Worm (Caenorhabditis elegans) whole organism, L1 larva: Measurements from ENCODE around the gene M106.3.
A peak's percentile ranks its signal among the peaks of the same experiment; 100 is the strongest.

Experiments used
- ces-1 ChIP-seq: fragments of 150-350 bp; optimal IDR thresholded peaks from 2 replicates; lab custom pipeline; 2014; ENCODE audit warnings: missing biosample characterization, missing genetic modification reagents, missing genetic modification characterization
- efl-1 ChIP-seq, 4 experiments: fragments of 150-350 bp; optimal IDR thresholded peaks in 3 of 4; peaks in 1 of 4; 1 replicate in 1 of 4; 2 replicates in 3 of 4; lab custom pipeline; 2014; ENCODE audit warnings: missing biosample characterization in 2 of 4, missing genetic modification characterization in 2 of 4, missing genetic modification reagents in 2 of 4
- hpl-2 ChIP-seq: fragments of 150-350 bp; optimal IDR thresholded peaks from 2 replicates; lab custom pipeline; 2014; ENCODE audit warnings: missing biosample characterization, missing genetic modification reagents, missing genetic modification characterization
- lin-13 ChIP-seq: fragments of 150-350 bp; optimal IDR thresholded peaks from 2 replicates; lab custom pipeline; 2014; ENCODE audit warnings: missing biosample characterization, missing genetic modification reagents, missing genetic modification characterization
- lin-39 ChIP-seq: fragments of 150-350 bp; optimal IDR thresholded peaks from 2 replicates; lab custom pipeline; 2014; ENCODE audit warnings: missing biosample characterization, missing genetic modification reagents, missing genetic modification characterization
- mdl-1 ChIP-seq, 2 experiments: fragments of 150-350 bp; optimal IDR thresholded peaks; 2 replicates each; lab custom pipeline; 2014 to 2017; ENCODE audit warnings: missing biosample characterization in 2 of 2, missing genetic modification characterization in 2 of 2, inconsistent platforms in 1 of 2
- nhr-28 ChIP-seq: fragments of 150-350 bp; optimal IDR thresholded peaks from 2 replicates; lab custom pipeline; 2014; ENCODE audit warnings: missing biosample characterization, missing genetic modification characterization
- nhr-76 ChIP-seq: sonication (generic microtip); optimal IDR thresholded peaks from 2 replicates; lab custom pipeline; 2017; ENCODE audit warnings: missing biosample characterization, missing genetic modification characterization
- skn-1 ChIP-seq: fragments of 150-350 bp; optimal IDR thresholded peaks from 2 replicates; lab custom pipeline; 2014; ENCODE audit warnings: missing biosample characterization, missing genetic modification characterization
- snpc-4 ChIP-seq: fragments of 150-350 bp; optimal IDR thresholded peaks from 2 replicates; lab custom pipeline; 2014; ENCODE audit warnings: missing biosample characterization, missing genetic modification characterization
- sptf-1 ChIP-seq: fragments of 150-350 bp; optimal IDR thresholded peaks from 2 replicates; lab custom pipeline; 2014; ENCODE audit warnings: missing biosample characterization, missing genetic modification characterization
- tlp-1 ChIP-seq: fragments of 150-350 bp; optimal IDR thresholded peaks from 2 replicates; lab custom pipeline; 2014; ENCODE audit warnings: missing biosample characterization, missing genetic modification characterization
- unc-62 ChIP-seq: fragments of 150-350 bp; optimal IDR thresholded peaks from 2 replicates; lab custom pipeline; 2014; ENCODE audit warnings: missing biosample characterization, missing genetic modification reagents, missing genetic modification characterization
- zag-1 ChIP-seq: fragments of 150-350 bp; optimal IDR thresholded peaks from 2 replicates; lab custom pipeline; 2014; ENCODE audit warnings: missing biosample characterization, missing genetic modification characterization

ce11 chrII:10872541-10872940 is 11.8 kb upstream of the M106.3 start, which contains the start of the genes cyn-4 and copz-1:
- TF ChIP-seq nhr-28 (tag; lab: Kevin White, UChicago), result no peak
- TF ChIP-seq lin-39 (tag; lab: Kevin White, UChicago), result peak; percentile 30
- TF ChIP-seq hpl-2, result no peak
- TF ChIP-seq lin-13 (GFP tag; lab: Kevin White, UChicago), result peak; percentile 68
- no peak for TF ChIP-seq unc-62 (GFP tag; lab: Kevin White, UChicago)
- TF ChIP-seq mdl-1 (tag; optimal IDR thresholded peaks at IDR 0.05; lab: Kevin White, UChicago), result peak in 1 of 2 experiments; percentile 76
- no peak for TF ChIP-seq sptf-1 (tag; lab: Kevin White, UChicago)
- no peak for TF ChIP-seq ces-1 (GFP tag; lab: Kevin White, UChicago)
- TF ChIP-seq skn-1 (tag; lab: Kevin White, UChicago), result peak; percentile 59
- no peak for TF ChIP-seq zag-1
- TF ChIP-seq tlp-1 (tag; lab: Kevin White, UChicago), result no peak
- TF ChIP-seq nhr-76 (tag; lab: Kevin White, UChicago), result no peak
- peak; percentile 85 to 87 for TF ChIP-seq efl-1 (optimal IDR thresholded peaks at IDR 0.05; lab: Kevin White, UChicago)
- peak; percentile 80 to 97 for TF ChIP-seq efl-1 (GFP tag; optimal IDR thresholded peaks at IDR 0.05 in 1 of 2; lab: Kevin White, UChicago)
- peak; percentile 42 for TF ChIP-seq snpc-4 (tag; lab: Kevin White, UChicago)
